Fruit fly (Drosophila melanogaster) whole organism, embryonic: ENCODE measurements around the gene CG3604.

Experiments used
- CG12659 ChIP-seq: fragments of 200-800 bp; sonication (Bioruptor generic); optimal IDR thresholded peaks from 3 replicates; lab custom pipeline; 2017; ENCODE audit warnings: mild to moderate bottlenecking, missing biosample characterization, missing genetic modification reagents, missing genetic modification characterization
- CG31224 ChIP-seq: fragments of 200-800 bp; sonication (Bioruptor generic); IDR thresholded peaks from 2 replicates; pipeline ENCODE4 v1.3.6; 2022; ENCODE audit warnings: missing biosample characterization, missing genetic modification characterization
- CG3281 ChIP-seq: fragments of 200-800 bp; sonication (Bioruptor generic); optimal IDR thresholded peaks from 3 replicates; lab custom pipeline; 2017; ENCODE audit warnings: missing biosample characterization, mild to moderate bottlenecking, missing genetic modification characterization
- CG6854 ChIP-seq: fragments of 200-800 bp; sonication (Bioruptor generic); optimal IDR thresholded peaks from 3 replicates; lab custom pipeline; 2017; ENCODE audit warnings: missing biosample characterization, mild to moderate bottlenecking, missing genetic modification characterization
- CG7987 ChIP-seq: fragments of 200-800 bp; sonication (Bioruptor generic); optimal IDR thresholded peaks from 2 replicates; lab custom pipeline; 2018; ENCODE audit warnings: missing biosample characterization, mild to moderate bottlenecking, missing genetic modification characterization, moderate library complexity
- Chrac-16 ChIP-seq: fragments of 200-800 bp; sonication (Bioruptor generic); optimal IDR thresholded peaks from 3 replicates; lab custom pipeline; 2016; ENCODE audit warnings: missing biosample characterization, missing genetic modification characterization
- Dp ChIP-seq: fragments of 200-800 bp; sonication (Bioruptor generic); optimal IDR thresholded peaks from 2 replicates; lab custom pipeline; 2018; ENCODE audit warnings: missing biosample characterization, mild to moderate bottlenecking, missing genetic modification characterization, moderate library complexity
- HHEX ChIP-seq: fragments of 200-800 bp; sonication (Bioruptor generic); optimal IDR thresholded peaks from 3 replicates; lab custom pipeline; 2017; ENCODE audit warnings: missing biosample characterization, mild to moderate bottlenecking, missing genetic modification characterization, missing genetic modification reagents
- Xrp1 ChIP-seq: fragments of 200-800 bp; sonication (Bioruptor generic); IDR thresholded peaks from 2 replicates; pipeline ENCODE4 v1.3.6; 2022; ENCODE audit warnings: missing biosample characterization, missing genetic modification characterization
- lola ChIP-seq, 3 experiments: fragments of >200 bp in 2 of 3; fragments of 200-800 bp in 1 of 3; sonication (Bioruptor generic) in 1 of 3; optimal IDR thresholded peaks; 2 replicates each; lab custom pipeline; 2017 to 2019; ENCODE audit warnings: missing biosample characterization in 3 of 3, missing genetic modification characterization in 3 of 3, mild to moderate bottlenecking in 1 of 3, moderate library complexity in 1 of 3

dm6 chr2L:3699895-3700294 lies 2.2 kb upstream of the CG3604 start, which contains the start of gene CG42465:
- TF ChIP-seq Dp (GFP tag; lab: Kevin White, UChicago) (no peak), CG3281 (GFP tag; lab: Kevin White, UChicago) (no peak), lola (GFP tag; optimal IDR thresholded peaks at IDR 0.05; lab: Kevin White, UChicago) (no peak), Xrp1 (no peak), CG31224 (GFP tag; lab: Robert Waterston, UW) (no peak), Chrac-16 (GFP tag; lab: Kevin White, UChicago) (no peak), CG7987 (GFP tag; lab: Kevin White, UChicago) (no peak), CG12659 (GFP tag; lab: Kevin White, UChicago) (no peak), HHEX (GFP tag; lab: Kevin White, UChicago) (no peak), CG6854 (GFP tag; lab: Kevin White, UChicago) (no peak)
